Worm (Caenorhabditis elegans) whole organism, young adult: ENCODE results near the gene osta-3.

ENCODE experiments used
- Y95B8A.8 ChIP-seq: fragments of 200-800 bp; sonication (Bioruptor generic); IDR thresholded peaks from 2 replicates; pipeline ENCODE4 v1.3.6; 2022; ENCODE audit warnings: missing genetic modification reagents, missing genetic modification characterization, missing compliant biosample characterization
- akir-1 ChIP-seq: fragments of 200-800 bp; sonication (Bioruptor generic); optimal IDR thresholded peaks from 2 replicates; lab custom pipeline; 2018; ENCODE audit warnings: mild to moderate bottlenecking, missing genetic modification characterization, moderate library complexity, missing compliant biosample characterization
- attf-6 ChIP-seq: fragments of 200-800 bp; sonication (Bioruptor generic); IDR thresholded peaks from 2 replicates; pipeline ENCODE4 v1.3.6; 2022; ENCODE audit warnings: missing genetic modification reagents, missing genetic modification characterization, missing compliant biosample characterization
- ceh-100 ChIP-seq: fragments of 200-800 bp; sonication (Bioruptor generic); IDR thresholded peaks from 2 replicates; pipeline ENCODE4 v1.3.6; 2022; ENCODE audit warnings: missing genetic modification reagents, missing genetic modification characterization, missing compliant biosample characterization
- egl-18 ChIP-seq: fragments of 200-800 bp; sonication (Bioruptor generic); IDR thresholded peaks from 2 replicates; pipeline ENCODE4 v1.3.6; 2022; ENCODE audit warnings: missing genetic modification reagents, missing genetic modification characterization, missing compliant biosample characterization
- sea-2 ChIP-seq: fragments of 200-800 bp; sonication (Bioruptor generic); IDR thresholded peaks from 2 replicates; pipeline ENCODE4 v1.3.6; 2022; ENCODE audit warnings: missing genetic modification characterization, missing compliant biosample characterization
- ztf-18 ChIP-seq: sonication (generic microtip); optimal IDR thresholded peaks from 2 replicates; lab custom pipeline; 2016; ENCODE audit warnings: missing genotype, mild to moderate bottlenecking, missing genetic modification characterization, missing compliant biosample characterization
- ztf-26 ChIP-seq: sonication (generic microtip); optimal IDR thresholded peaks from 2 replicates; lab custom pipeline; 2017; ENCODE audit warnings: missing genetic modification characterization, missing compliant biosample characterization
- ztf-6 ChIP-seq: fragments of 200-800 bp; sonication (Bioruptor generic); IDR thresholded peaks from 2 replicates; pipeline ENCODE4 v1.3.6; 2022; ENCODE audit warnings: missing genetic modification reagents, missing genetic modification characterization, missing compliant biosample characterization

DNA sequence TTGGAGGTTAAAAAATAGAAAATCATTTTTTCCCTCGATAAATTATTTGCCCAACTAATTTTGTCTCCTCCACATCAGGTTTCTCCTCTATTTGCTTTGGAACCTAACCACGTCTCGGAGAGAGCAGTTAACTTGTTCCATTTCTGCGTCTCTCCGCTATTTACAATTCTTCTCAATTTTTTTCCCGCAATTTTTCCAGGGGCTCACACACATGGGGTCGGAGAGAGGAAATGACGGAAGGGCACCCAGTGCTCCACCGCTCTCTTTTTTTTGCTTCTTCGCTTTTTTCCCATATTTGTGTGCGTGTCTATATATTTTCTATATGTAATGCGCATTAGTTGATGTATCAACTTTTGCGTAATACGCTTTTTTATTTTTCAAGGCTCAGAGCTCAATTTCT, 1.7 kb upstream of the osta-3 start:
- TF ChIP-seq egl-18 (no peak), ceh-100 (no peak), ztf-6 (no peak), ztf-18 (no peak), attf-6 (GFP tag; lab: Robert Waterston, UW) (no peak), sea-2 (GFP tag; lab: Robert Waterston, UW) (no peak), akir-1 (no peak), Y95B8A.8 (GFP tag; lab: Robert Waterston, UW) (no peak), ztf-26 (tag; lab: Kevin White, UChicago) (no peak)
